Worm (Caenorhabditis elegans) whole organism, early embryonic: ENCODE measurements around the gene tpra-1.

Experiments used
- B0310.2 ChIP-seq: sonication (generic microtip); optimal IDR thresholded peaks from 2 replicates; lab custom pipeline; 2016; ENCODE audit warnings: mild to moderate bottlenecking, missing genetic modification characterization, missing compliant biosample characterization
- F13C5.2 ChIP-seq: sonication (generic microtip); optimal IDR thresholded peaks from 2 replicates; lab custom pipeline; 2017; ENCODE audit warnings: mild to moderate bottlenecking, missing genetic modification characterization, inconsistent platforms, missing compliant biosample characterization
- ama-1 ChIP-seq: fragments of 150-350 bp; optimal IDR thresholded peaks from 2 replicates; lab custom pipeline; 2014
- ceh-13 ChIP-seq: fragments of 200-800 bp; sonication (Bioruptor generic); optimal IDR thresholded peaks from 2 replicates; lab custom pipeline; 2018; ENCODE audit warnings: mild to moderate bottlenecking, missing genetic modification characterization, missing compliant biosample characterization
- flt-1 ChIP-seq: fragments of 200-800 bp; sonication (Bioruptor generic); IDR thresholded peaks from 2 replicates; pipeline ENCODE4 v1.3.6; 2022; ENCODE audit warnings: missing genetic modification characterization, missing compliant biosample characterization
- hnd-1 ChIP-seq: sonication (generic microtip); optimal IDR thresholded peaks from 2 replicates; lab custom pipeline; 2016; ENCODE audit warnings: missing genetic modification characterization, missing compliant biosample characterization
- sea-1 ChIP-seq: fragments of 200-800 bp; sonication (Bioruptor generic); conservative IDR thresholded peaks from 2 replicates; pipeline ENCODE4 v1.3.6; 2022; ENCODE audit warnings: missing genetic modification characterization, missing compliant biosample characterization
- tbx-11 ChIP-seq: fragments of 200-800 bp; sonication (Bioruptor generic); IDR thresholded peaks from 2 replicates; pipeline ENCODE4 v1.3.6; 2022; ENCODE audit warnings: missing genetic modification characterization, missing compliant biosample characterization
- tbx-37 ChIP-seq: fragments of 200-800 bp; sonication (Bioruptor generic); conservative IDR thresholded peaks from 2 replicates; pipeline ENCODE4 v1.3.6; 2022; ENCODE audit warnings: missing genetic modification reagents, missing genetic modification characterization, missing compliant biosample characterization
- tra-4 ChIP-seq: sonication (generic microtip); optimal IDR thresholded peaks from 2 replicates; lab custom pipeline; 2017; ENCODE audit warnings: missing genetic modification characterization, missing compliant biosample characterization

DNA sequence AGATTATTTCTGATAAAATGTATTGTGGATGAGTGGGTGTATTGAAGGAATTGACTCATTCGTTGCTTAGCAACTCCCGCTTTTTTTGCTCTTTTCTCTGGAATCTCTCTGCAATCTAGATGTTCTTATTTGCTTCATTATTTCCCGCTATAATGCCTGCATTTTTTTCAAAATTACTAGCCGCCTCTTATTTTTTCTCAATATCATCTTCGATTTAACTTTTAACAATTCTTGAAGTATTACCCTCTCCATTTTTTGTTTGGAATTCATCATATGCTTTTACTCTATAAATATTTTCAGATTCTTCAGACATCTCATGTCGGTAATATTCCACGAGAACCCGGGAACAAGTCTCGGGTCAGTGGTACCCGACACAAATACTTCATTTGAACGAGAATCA lies at the start of gene tpra-1:
- TF ChIP-seq tbx-11 (GFP tag; lab: Robert Waterston, UW) (no peak), ama-1 (no peak), ceh-13 (GFP tag; lab: Kevin White, UChicago) (no peak), tbx-37 (GFP tag; lab: Robert Waterston, UW) (no peak), flt-1 (GFP tag; lab: Robert Waterston, UW) (no peak), F13C5.2 (no peak), B0310.2 (tag; lab: Kevin White, UChicago) (no peak), hnd-1 (tag; lab: Kevin White, UChicago) (no peak), tra-4 (tag; lab: Kevin White, UChicago) (no peak), sea-1 (GFP tag; lab: Robert Waterston, UW) (no peak)
